Worm (Caenorhabditis elegans) whole organism, L4 larva: ENCODE measurements around the gene C04G6.6.

Source experiments
- daf-12 ChIP-seq: fragments of 150-350 bp; optimal IDR thresholded peaks from 2 replicates; lab custom pipeline; 2014; ENCODE audit warnings: missing biosample characterization, missing genetic modification reagents, missing genetic modification characterization
- nhr-10 ChIP-seq: fragments of 150-350 bp; optimal IDR thresholded peaks from 2 replicates; lab custom pipeline; 2014; ENCODE audit warnings: missing biosample characterization, missing genetic modification characterization
- nhr-77 ChIP-seq: fragments of 150-350 bp; optimal IDR thresholded peaks from 2 replicates; lab custom pipeline; 2014; ENCODE audit warnings: missing biosample characterization, missing genetic modification characterization
- skn-1 ChIP-seq: fragments of 150-350 bp; optimal IDR thresholded peaks from 2 replicates; lab custom pipeline; 2014; ENCODE audit warnings: missing biosample characterization, missing genetic modification characterization

- TF ChIP-seq daf-12 (tag; lab: Kevin White, UChicago) (no peak), nhr-77 (tag; lab: Kevin White, UChicago) (no peak), skn-1 (tag; lab: Kevin White, UChicago) (no peak), nhr-10 (tag; lab: Kevin White, UChicago) (no peak)
Observed at ce11 chrII:5101701-5102100, 2.2 kb upstream of the C04G6.6 start, which contains the start of the genes idpb-3 and idpb-1.
